Worm (Caenorhabditis elegans): ENCODE measurements around the gene abi-1.
A peak's percentile ranks its signal among the peaks of the same experiment; 100 is the strongest.

Gene abi-1

ce11 chrIII:5719832-5720194 is 27.3 kb upstream of the abi-1 start:
- TF ChIP-seq lin-39 (tag; optimal IDR thresholded peaks at IDR 0.05) (no peak), Y48G9A.11 (GFP tag; IDR thresholded peaks at IDR 0.05) (peak; percentile 50; the same call in 1 of the 2 replicates), php-3 (GFP tag; IDR thresholded peaks at IDR 0.05) (no peak), mxl-2 (GFP tag; conservative IDR thresholded peaks at IDR 0.05) (no peak), mep-1 (tag; optimal IDR thresholded peaks at IDR 0.05) (no peak), mdl-1 (tag; optimal IDR thresholded peaks at IDR 0.05) (no peak), nhr-77 (tag; optimal IDR thresholded peaks at IDR 0.05) (no peak), mes-2 (tag; optimal IDR thresholded peaks at IDR 0.05; ENCODE audit: poor library complexity, severe bottlenecking) (peak; percentile 35), ztf-11 (tag; optimal IDR thresholded peaks at IDR 0.05) (no peak), set-16 (GFP tag; IDR thresholded peaks at IDR 0.05) (no peak), lir-3 (tag; optimal IDR thresholded peaks at IDR 0.05) (no peak), spr-3 (GFP tag; optimal IDR thresholded peaks at IDR 0.05) (no peak), unc-62 (GFP tag; optimal IDR thresholded peaks at IDR 0.05 in 1 of 2) (no peak), unc-62 (tag; optimal IDR thresholded peaks at IDR 0.05) (no peak), nhr-237 (tag; optimal IDR thresholded peaks at IDR 0.05) (no peak), ama-1 (optimal IDR thresholded peaks at IDR 0.05) (no peak), nhr-42 (GFP tag; IDR thresholded peaks at IDR 0.05) (no peak), T26A8.4 (GFP tag; IDR thresholded peaks at IDR 0.05) (no peak), madf-5 (GFP tag; IDR thresholded peaks at IDR 0.05) (no peak), lin-38 (GFP tag; IDR thresholded peaks at IDR 0.05) (peak; percentile 58), ZK546.5 (tag; optimal IDR thresholded peaks at IDR 0.05) (no peak), ceh-62 (tag; optimal IDR thresholded peaks at IDR 0.05) (no peak), dpl-1 (GFP tag; optimal IDR thresholded peaks at IDR 0.05) (peak; percentile 18), fkh-10 (GFP tag; optimal IDR thresholded peaks at IDR 0.05) (no peak), F44E2.7 (GFP tag; IDR thresholded peaks at IDR 0.05) (no peak), hlh-11 (tag; optimal IDR thresholded peaks at IDR 0.05) (no peak), Y5F2A.4 (GFP tag; optimal IDR thresholded peaks at IDR 0.05) (no peak), daf-12 (tag; optimal IDR thresholded peaks at IDR 0.05) (no peak), lin-15B (tag; optimal IDR thresholded peaks at IDR 0.05) (no peak), dmd-8 (GFP tag; IDR thresholded peaks at IDR 0.05) (no peak), F49E8.2 (tag; optimal IDR thresholded peaks at IDR 0.05; ENCODE audit: borderline replicate concordance) (peak; percentile 62), hlh-30 (tag; optimal IDR thresholded peaks at IDR 0.05; ENCODE audit: insufficient read depth) (no peak), aly-2 (tag; optimal IDR thresholded peaks at IDR 0.05) (no peak), D1046.2 (GFP tag; IDR thresholded peaks at IDR 0.05) (no peak), dve-1 (tag; optimal IDR thresholded peaks at IDR 0.05; ENCODE audit: insufficient read depth) (no peak), unc-39 (tag; optimal IDR thresholded peaks at IDR 0.05) (no peak)

ce11 chrIII:5719105-5719831 is 26.7 kb upstream of the abi-1 start:
- no peak for TF ChIP-seq daf-8 (GFP tag; IDR thresholded peaks at IDR 0.05)
- TF ChIP-seq F49E8.2 (tag; optimal IDR thresholded peaks at IDR 0.05; ENCODE audit: borderline replicate concordance): no peak
- no peak for TF ChIP-seq tag-97 (GFP tag; IDR thresholded peaks at IDR 0.05)
- no peak for TF ChIP-seq lim-7 (GFP tag; IDR thresholded peaks at IDR 0.05)
- no peak for TF ChIP-seq dmd-9 (GFP tag; IDR thresholded peaks at IDR 0.05)
- TF ChIP-seq aha-1 (tag): peak; percentile 93
- TF ChIP-seq daf-16 (GFP tag; optimal IDR thresholded peaks at IDR 0.05): no peak
- no peak for TF ChIP-seq daf-16 (tag; optimal IDR thresholded peaks at IDR 0.05)
- no peak for TF ChIP-seq hlh-11 (tag; optimal IDR thresholded peaks at IDR 0.05)
- no peak for TF ChIP-seq set-16 (GFP tag; IDR thresholded peaks at IDR 0.05)
- TF ChIP-seq unc-62 (GFP tag; optimal IDR thresholded peaks at IDR 0.05 in 1 of 2): peak in 1 of 2 experiments; percentile 13
- no peak for TF ChIP-seq unc-62 (tag; optimal IDR thresholded peaks at IDR 0.05)
- no peak for TF ChIP-seq ama-1 (optimal IDR thresholded peaks at IDR 0.05)
- no peak for TF ChIP-seq nhr-76 (tag; optimal IDR thresholded peaks at IDR 0.05)
- no peak for TF ChIP-seq mxl-2 (GFP tag; conservative IDR thresholded peaks at IDR 0.05)
- TF ChIP-seq zag-1 (tag; optimal IDR thresholded peaks at IDR 0.05): no peak
